Worm (Caenorhabditis elegans) whole organism, young adult: ENCODE data around the gene glit-1.

Experiments
- B0336.3 ChIP-seq: fragments of 200-800 bp; sonication (Bioruptor generic); IDR thresholded peaks from 2 replicates; pipeline ENCODE4 v1.3.6; 2022; ENCODE audit warnings: missing genetic modification characterization, missing compliant biosample characterization
- D2030.7 ChIP-seq: fragments of 200-800 bp; sonication (Bioruptor generic); IDR thresholded peaks from 2 replicates; pipeline ENCODE4 v1.3.6; 2022; ENCODE audit warnings: missing genetic modification reagents, missing genetic modification characterization, missing compliant biosample characterization
- F33H1.4 ChIP-seq: fragments of 200-800 bp; sonication (Bioruptor generic); IDR thresholded peaks from 2 replicates; pipeline ENCODE4 v1.3.6; 2022; ENCODE audit warnings: missing genetic modification reagents, missing genetic modification characterization, missing compliant biosample characterization
- F37B4.10 ChIP-seq: fragments of 200-800 bp; sonication (Bioruptor generic); IDR thresholded peaks from 2 replicates; pipeline ENCODE4 v1.3.6; 2022; ENCODE audit warnings: missing genetic modification characterization, missing compliant biosample characterization
- F49E8.2 ChIP-seq: sonication (generic microtip); optimal IDR thresholded peaks from 3 replicates; lab custom pipeline; 2017; ENCODE audit warnings: missing genetic modification characterization, mild to moderate bottlenecking, missing compliant biosample characterization, antibody characterized with exemption, moderate library complexity; ENCODE audit not compliant: insufficient read depth
- F52B5.7 ChIP-seq: sonication (generic microtip); optimal IDR thresholded peaks from 2 replicates; lab custom pipeline; 2016; ENCODE audit warnings: mild to moderate bottlenecking, missing genetic modification characterization, missing compliant biosample characterization
- Y53F4B.3 ChIP-seq: fragments of 200-800 bp; sonication (Bioruptor generic); IDR thresholded peaks from 2 replicates; pipeline ENCODE4 v1.3.6; 2022; ENCODE audit warnings: missing genetic modification reagents, missing genetic modification characterization, missing compliant biosample characterization
- ama-1 ChIP-seq, 3 experiments: fragments of 150-350 bp in 1 of 3; sonication (generic microtip) in 2 of 3; optimal IDR thresholded peaks; 2 replicates each; lab custom pipeline; 2014 to 2018; ENCODE audit warnings: missing biosample characterization in 2 of 3, missing genetic modification characterization in 2 of 3, missing genetic modification reagents in 2 of 3
- aptf-2 ChIP-seq: fragments of 200-800 bp; sonication (Bioruptor generic); conservative IDR thresholded peaks from 2 replicates; pipeline ENCODE4 v1.3.6; 2022; ENCODE audit warnings: missing genetic modification reagents, missing genetic modification characterization, missing compliant biosample characterization
- atf-7 ChIP-seq: sonication (generic microtip); optimal IDR thresholded peaks from 2 replicates; lab custom pipeline; 2017; ENCODE audit warnings: mild to moderate bottlenecking, missing genetic modification characterization, missing compliant biosample characterization
- attf-6 ChIP-seq: fragments of 200-800 bp; sonication (Bioruptor generic); IDR thresholded peaks from 2 replicates; pipeline ENCODE4 v1.3.6; 2022; ENCODE audit warnings: missing genetic modification reagents, missing genetic modification characterization, missing compliant biosample characterization
- cebp-1 ChIP-seq, 2 experiments: fragments of 200-800 bp in 1 of 2; sonication (Bioruptor generic) in 1 of 2; sonication (generic microtip) in 1 of 2; IDR thresholded peaks in 1 of 2; optimal IDR thresholded peaks in 1 of 2; 2 replicates each; pipeline versions ENCODE4 v1.3.6 to Lab custom; 2017 to 2022; ENCODE audit warnings: missing compliant biosample characterization in 2 of 2, missing genetic modification characterization in 2 of 2, mild to moderate bottlenecking in 1 of 2, missing genetic modification reagents in 1 of 2, moderate library complexity in 1 of 2
- ceh-27 ChIP-seq: fragments of 200-800 bp; sonication (Bioruptor generic); optimal IDR thresholded peaks from 2 replicates; lab custom pipeline; 2018; ENCODE audit warnings: mild to moderate bottlenecking, missing genetic modification characterization, moderate library complexity, missing compliant biosample characterization
- ceh-91 ChIP-seq: fragments of 200-800 bp; sonication (Bioruptor generic); IDR thresholded peaks from 2 replicates; pipeline ENCODE4 v1.3.6; 2022; ENCODE audit warnings: missing genetic modification reagents, missing genetic modification characterization, missing compliant biosample characterization
- dox-1 ChIP-seq: fragments of 200-800 bp; sonication (Bioruptor generic); IDR thresholded peaks from 2 replicates; pipeline ENCODE4 v1.3.6; 2022; ENCODE audit warnings: missing genetic modification reagents, missing genetic modification characterization, missing compliant biosample characterization
- dpff-1 ChIP-seq: sonication (generic microtip); optimal IDR thresholded peaks from 2 replicates; lab custom pipeline; 2017; ENCODE audit warnings: mild to moderate bottlenecking, missing genetic modification characterization, missing compliant biosample characterization
- dpl-1 ChIP-seq: fragments of 150-350 bp; optimal IDR thresholded peaks from 2 replicates; lab custom pipeline; 2014; ENCODE audit warnings: missing biosample characterization, missing genetic modification reagents, missing genetic modification characterization
- egl-18 ChIP-seq: fragments of 200-800 bp; sonication (Bioruptor generic); IDR thresholded peaks from 2 replicates; pipeline ENCODE4 v1.3.6; 2022; ENCODE audit warnings: missing genetic modification reagents, missing genetic modification characterization, missing compliant biosample characterization
- egl-44 ChIP-seq: fragments of 200-800 bp; sonication (Bioruptor generic); IDR thresholded peaks from 2 replicates; pipeline ENCODE4 v1.3.6; 2022; ENCODE audit warnings: missing genetic modification reagents, missing genetic modification characterization, missing compliant biosample characterization
- egrh-3 ChIP-seq: fragments of 200-800 bp; sonication (Bioruptor generic); IDR thresholded peaks from 2 replicates; pipeline ENCODE4 v1.3.6; 2022; ENCODE audit warnings: missing genetic modification reagents, missing genetic modification characterization, missing compliant biosample characterization
- hmg-1.2 ChIP-seq: fragments of 200-800 bp; sonication (Bioruptor generic); IDR thresholded peaks from 2 replicates; pipeline ENCODE4 v1.3.6; 2022; ENCODE audit warnings: missing genetic modification reagents, missing genetic modification characterization, missing compliant biosample characterization
- hmg-20 ChIP-seq: fragments of 200-800 bp; sonication (Bioruptor generic); IDR thresholded peaks from 2 replicates; pipeline ENCODE4 v1.3.6; 2022; ENCODE audit warnings: missing genetic modification reagents, missing genetic modification characterization, missing compliant biosample characterization
- lin-35 ChIP-seq, 3 experiments: fragments of 150-350 bp in 2 of 3; sonication (generic microtip) in 1 of 3; optimal IDR thresholded peaks; 2 replicates each; lab custom pipeline; 2014 to 2018; ENCODE audit warnings: missing biosample characterization in 3 of 3, missing genetic modification characterization in 3 of 3, missing genetic modification reagents in 3 of 3
- lsl-1 ChIP-seq: fragments of 200-800 bp; sonication (Bioruptor generic); optimal IDR thresholded peaks from 2 replicates; lab custom pipeline; 2018; ENCODE audit warnings: mild to moderate bottlenecking, missing genetic modification characterization, moderate library complexity, missing compliant biosample characterization
- madf-6 ChIP-seq: fragments of 200-800 bp; sonication (Bioruptor generic); IDR thresholded peaks from 2 replicates; pipeline ENCODE4 v1.3.6; 2022; ENCODE audit warnings: missing genetic modification reagents, missing genetic modification characterization, missing compliant biosample characterization
- mcd-1 ChIP-seq: fragments of 200-800 bp; sonication (Bioruptor generic); IDR thresholded peaks from 2 replicates; pipeline ENCODE4 v1.3.6; 2022; ENCODE audit warnings: missing genetic modification reagents, missing genetic modification characterization, missing compliant biosample characterization
- mxl-1 ChIP-seq: sonication (generic microtip); optimal IDR thresholded peaks from 2 replicates; lab custom pipeline; 2016; ENCODE audit warnings: missing genetic modification characterization, missing compliant biosample characterization
- nfyb-1 ChIP-seq: fragments of 200-800 bp; sonication (Bioruptor generic); IDR thresholded peaks from 2 replicates; pipeline ENCODE4 v1.3.6; 2022; ENCODE audit warnings: missing genetic modification reagents, missing genetic modification characterization, missing compliant biosample characterization
- nhr-120 ChIP-seq: fragments of 200-800 bp; sonication (Bioruptor generic); IDR thresholded peaks from 2 replicates; pipeline ENCODE4 v1.3.6; 2022; ENCODE audit warnings: missing genetic modification characterization, missing compliant biosample characterization
- nhr-27 ChIP-seq: fragments of 200-800 bp; sonication (Bioruptor generic); optimal IDR thresholded peaks from 2 replicates; lab custom pipeline; 2018; ENCODE audit warnings: mild to moderate bottlenecking, missing genetic modification characterization, moderate library complexity, missing compliant biosample characterization
- nhr-80 ChIP-seq: sonication (generic microtip); optimal IDR thresholded peaks from 2 replicates; lab custom pipeline; 2016; ENCODE audit warnings: missing genetic modification characterization, missing compliant biosample characterization
- nhr-90 ChIP-seq: sonication (generic microtip); optimal IDR thresholded peaks from 2 replicates; lab custom pipeline; 2016; ENCODE audit warnings: missing genotype, mild to moderate bottlenecking, missing genetic modification characterization, missing compliant biosample characterization
- pbrm-1 ChIP-seq: fragments of 200-800 bp; sonication (Bioruptor generic); IDR thresholded peaks from 2 replicates; pipeline ENCODE4 v1.3.6; 2022; ENCODE audit warnings: missing genetic modification reagents, missing genetic modification characterization, missing compliant biosample characterization
- rcor-1 ChIP-seq: fragments of 200-800 bp; sonication (Bioruptor generic); IDR thresholded peaks from 2 replicates; pipeline ENCODE4 v1.3.6; 2022; ENCODE audit warnings: missing genetic modification reagents, missing genetic modification characterization, missing compliant biosample characterization
- somi-1 ChIP-seq: fragments of 200-800 bp; sonication (Bioruptor generic); optimal IDR thresholded peaks from 2 replicates; lab custom pipeline; 2018; ENCODE audit warnings: mild to moderate bottlenecking, missing genetic modification characterization, missing compliant biosample characterization
- unc-130 ChIP-seq: sonication (generic microtip); optimal IDR thresholded peaks from 2 replicates; lab custom pipeline; 2016; ENCODE audit warnings: missing genetic modification reagents, missing genetic modification characterization, missing compliant biosample characterization
- unc-62 ChIP-seq: fragments of 150-350 bp; optimal IDR thresholded peaks from 2 replicates; lab custom pipeline; 2014; ENCODE audit warnings: missing biosample characterization, missing genetic modification reagents, missing genetic modification characterization
- xnd-1 ChIP-seq: sonication (generic microtip); optimal IDR thresholded peaks from 2 replicates; lab custom pipeline; 2016; ENCODE audit warnings: missing genotype, missing genetic modification reagents, missing genetic modification characterization, missing compliant biosample characterization
- zfh-2 ChIP-seq: fragments of 200-800 bp; sonication (Bioruptor generic); conservative IDR thresholded peaks from 2 replicates; pipeline ENCODE4 v1.3.6; 2022; ENCODE audit warnings: missing genetic modification reagents, missing genetic modification characterization, missing compliant biosample characterization
- zim-3 ChIP-seq: sonication (generic microtip); optimal IDR thresholded peaks from 2 replicates; lab custom pipeline; 2017; ENCODE audit warnings: mild to moderate bottlenecking, missing genetic modification characterization, moderate library complexity, missing compliant biosample characterization
- ztf-22 ChIP-seq: fragments of 200-800 bp; sonication (Bioruptor generic); optimal IDR thresholded peaks from 2 replicates; lab custom pipeline; 2018; ENCODE audit warnings: mild to moderate bottlenecking, missing genetic modification characterization, moderate library complexity, missing compliant biosample characterization
- ztf-6 ChIP-seq: fragments of 200-800 bp; sonication (Bioruptor generic); IDR thresholded peaks from 2 replicates; pipeline ENCODE4 v1.3.6; 2022; ENCODE audit warnings: missing genetic modification reagents, missing genetic modification characterization, missing compliant biosample characterization

Gene glit-1

ce11 chrX:4699411-4700050 lies 12.5 kb upstream of the glit-1 start, which contains the start of gene hyl-2:
hyl-2 (minus strand) TSS chrX:4699461.
- TF ChIP-seq cebp-1 (GFP tag; IDR thresholded peaks at IDR 0.05; lab: Robert Waterston, UW): no peak
- TF ChIP-seq cebp-1 (tag; optimal IDR thresholded peaks at IDR 0.05; lab: Kevin White, UChicago): peak; percentile 26
- peak; percentile 74 for TF ChIP-seq mcd-1
- TF ChIP-seq hmg-1.2 (GFP tag; lab: Robert Waterston, UW): peak; percentile 33; the same call in 1 of the 2 replicates
- TF ChIP-seq mxl-1: no peak
- TF ChIP-seq ceh-27: peak; percentile 66
- TF ChIP-seq ceh-91: no peak
- TF ChIP-seq egrh-3 (GFP tag; lab: Robert Waterston, UW): peak; percentile 40
- no peak for TF ChIP-seq F49E8.2
- no peak for TF ChIP-seq hmg-20 (GFP tag; lab: Robert Waterston, UW)
- peak; percentile 37; the same call in 1 of the 2 replicates for TF ChIP-seq dox-1 (GFP tag; lab: Robert Waterston, UW)
- TF ChIP-seq F52B5.7: no peak
- TF ChIP-seq egl-44 (GFP tag; lab: Robert Waterston, UW): no peak
- no peak for TF ChIP-seq F37B4.10 (GFP tag; lab: Robert Waterston, UW)
- TF ChIP-seq rcor-1 (GFP tag; lab: Robert Waterston, UW): no peak
- TF ChIP-seq zfh-2: peak; percentile 88

ce11 chrX:4700083-4700482 lies 12.0 kb upstream of the glit-1 start:
- TF ChIP-seq Y53F4B.3: no peak
- no peak for TF ChIP-seq egl-18 (GFP tag; lab: Robert Waterston, UW)
- TF ChIP-seq nhr-80 (tag; lab: Kevin White, UChicago): peak; percentile 98
- TF ChIP-seq atf-7: peak; percentile 31
- no peak for TF ChIP-seq unc-130 (GFP tag; lab: Kevin White, UChicago)
- TF ChIP-seq F52B5.7: no peak
- TF ChIP-seq madf-6 (GFP tag; lab: Robert Waterston, UW): no peak
- peak; percentile 4 for TF ChIP-seq ztf-22 (GFP tag; lab: Kevin White, UChicago)
- TF ChIP-seq mxl-1: no peak
- peak; percentile 14; the same call in 1 of the 2 replicates for TF ChIP-seq B0336.3 (GFP tag; lab: Robert Waterston, UW)
- peak; percentile 75 for TF ChIP-seq unc-62 (GFP tag; lab: Kevin White, UChicago)
- TF ChIP-seq cebp-1 (GFP tag; IDR thresholded peaks at IDR 0.05; lab: Robert Waterston, UW): no peak
- peak; percentile 37 for TF ChIP-seq cebp-1 (tag; optimal IDR thresholded peaks at IDR 0.05; lab: Kevin White, UChicago)

- TF ChIP-seq ama-1 (optimal IDR thresholded peaks at IDR 0.05; lab: Kevin White, UChicago) (no peak), ama-1 (GFP tag; optimal IDR thresholded peaks at IDR 0.05; lab: Kevin White, UChicago) (no peak), dpl-1 (GFP tag; lab: Kevin White, UChicago) (no peak), nhr-27 (tag; lab: Kevin White, UChicago) (no peak), F33H1.4 (GFP tag; lab: Robert Waterston, UW) (no peak), somi-1 (no peak), aptf-2 (no peak), attf-6 (GFP tag; lab: Robert Waterston, UW) (no peak), ztf-6 (GFP tag; lab: Robert Waterston, UW) (no peak), xnd-1 (no peak), pbrm-1 (GFP tag; lab: Robert Waterston, UW) (no peak), lin-35 (GFP tag; optimal IDR thresholded peaks at IDR 0.05; lab: Kevin White, UChicago) (no peak), dpff-1 (tag; lab: Kevin White, UChicago) (no peak), lsl-1 (no peak), F49E8.2 (no peak), D2030.7 (GFP tag; lab: Robert Waterston, UW) (no peak), nfyb-1 (GFP tag; lab: Robert Waterston, UW) (no peak), zim-3 (tag; lab: Kevin White, UChicago) (no peak), nhr-90 (tag; lab: Kevin White, UChicago) (no peak), unc-62 (GFP tag; lab: Kevin White, UChicago) (no peak), nhr-120 (GFP tag; lab: Robert Waterston, UW) (no peak)
- TF ChIP-seq, all 124 proteins: peak for 0
Observed at ce11 chrX:4704877-4705276, 7.2 kb upstream of the glit-1 start, which contains the start of gene aqp-8. aqp-8 (minus strand) TSS chrX:4704977.
